Fruit fly (Drosophila melanogaster): Measurements from ENCODE around the gene CG14562.

The CG14562 gene

DNA sequence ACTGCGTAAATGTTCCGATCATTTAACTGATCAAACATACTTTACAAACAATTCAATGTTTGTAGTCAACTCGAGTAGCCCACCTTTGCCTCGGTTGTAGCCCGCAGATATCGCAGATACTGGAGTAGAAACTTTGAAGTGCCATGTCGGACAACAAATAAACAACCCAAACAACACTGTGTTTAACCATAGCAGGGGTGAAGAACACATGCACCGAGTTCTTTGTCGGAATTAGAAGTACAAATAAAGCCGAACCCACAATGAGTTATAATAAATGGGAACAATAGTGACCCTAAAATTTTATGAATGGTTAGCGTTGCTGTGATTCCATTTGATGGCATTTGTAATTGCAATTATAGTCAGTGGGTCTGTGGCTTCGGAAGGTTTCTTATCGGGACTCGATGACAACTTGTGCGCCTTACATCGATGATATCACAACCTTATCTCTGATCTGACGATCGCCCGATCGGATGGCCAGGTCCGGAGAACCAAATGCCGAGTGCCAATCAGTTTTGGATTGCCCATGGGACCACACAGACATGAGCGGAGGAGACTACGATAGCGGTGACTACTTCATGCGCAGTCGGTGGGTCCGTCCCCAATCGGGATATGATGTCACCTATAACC, 20.0 kb downstream of the CG14562 start, which contains the start of gene Chs2 (continued):
- TF ChIP-seq CG15479 (GFP tag; optimal IDR thresholded peaks at IDR 0.05), result peak; percentile 33
- TF ChIP-seq NK7.1 (GFP tag; optimal IDR thresholded peaks at IDR 0.05), result no peak
- TF ChIP-seq br (optimal IDR thresholded peaks at IDR 0.05), result no peak
- peak; percentile 29; the same call in 1 of the 2 replicates for TF ChIP-seq onecut (GFP tag; IDR thresholded peaks at IDR 0.05)
- TF ChIP-seq NC2β (GFP tag; optimal IDR thresholded peaks at IDR 0.05), result peak; percentile 3
- TF ChIP-seq otp (GFP tag; IDR thresholded peaks at IDR 0.05), result no peak
- no peak for TF ChIP-seq CTCF (GFP tag; optimal IDR thresholded peaks at IDR 0.05)
- no peak for TF ChIP-seq dm (GFP tag; optimal IDR thresholded peaks at IDR 0.05)
- TF ChIP-seq CG10274 (GFP tag; optimal IDR thresholded peaks at IDR 0.05), result no peak
- TF ChIP-seq al (GFP tag; IDR thresholded peaks at IDR 0.05), result no peak
- no peak for TF ChIP-seq ato (GFP tag; IDR thresholded peaks at IDR 0.05; ENCODE audit: partially characterized antibody)
- TF ChIP-seq dmrt99B (tag; optimal IDR thresholded peaks at IDR 0.05), result peak; percentile 2
- no peak for TF ChIP-seq Nf-YC (tag; optimal IDR thresholded peaks at IDR 0.05)
- no peak for TF ChIP-seq CG4360 (GFP tag; IDR thresholded peaks at IDR 0.05)
- TF ChIP-seq hb (GFP tag; IDR thresholded peaks at IDR 0.05; ENCODE audit: partially characterized antibody), result no peak
- peak; percentile 40 for TF ChIP-seq Side (GFP tag; optimal IDR thresholded peaks at IDR 0.05)
- TF ChIP-seq Hr51 (GFP tag; optimal IDR thresholded peaks at IDR 0.05), result no peak
- TF ChIP-seq CG2120 (GFP tag; optimal IDR thresholded peaks at IDR 0.05), result no peak
- TF ChIP-seq ERR (GFP tag; optimal IDR thresholded peaks at IDR 0.05), result no peak
- peak; percentile 47 for TF ChIP-seq CG8359 (GFP tag; optimal IDR thresholded peaks at IDR 0.05; ENCODE audit: borderline replicate concordance)
- no peak for TF ChIP-seq Doc3 (GFP tag; IDR thresholded peaks at IDR 0.05; ENCODE audit: partially characterized antibody)
- peak; percentile 65 for TF ChIP-seq gsb-n (tag; optimal IDR thresholded peaks at IDR 0.05)
- TF ChIP-seq CG3838 (GFP tag; optimal IDR thresholded peaks at IDR 0.05), result peak; percentile 25
- TF ChIP-seq tll (GFP tag; optimal IDR thresholded peaks at IDR 0.05), result peak in 1 of 2 experiments; percentile 70
- TF ChIP-seq Max (GFP tag; optimal IDR thresholded peaks at IDR 0.05), result no peak
- TF ChIP-seq pfk (GFP tag; optimal IDR thresholded peaks at IDR 0.05), result peak; percentile 16
- no peak for TF ChIP-seq BtbVII (GFP tag; optimal IDR thresholded peaks at IDR 0.05)
- TF ChIP-seq CG10321 (GFP tag; IDR thresholded peaks at IDR 0.05), result no peak
- TF ChIP-seq CG12219 (GFP tag; optimal IDR thresholded peaks at IDR 0.05), result peak; percentile 14
- TF ChIP-seq CrebB (tag; optimal IDR thresholded peaks at IDR 0.05), result peak; percentile 22
- TF ChIP-seq ken (GFP tag; IDR thresholded peaks at IDR 0.05), result 0 out of 3 replicates have a peak, but pooled peaks have one; percentile 26
- TF ChIP-seq CG12236 (GFP tag; optimal IDR thresholded peaks at IDR 0.05), result no peak
- peak; percentile 48 for TF ChIP-seq CG3407 (GFP tag; optimal IDR thresholded peaks at IDR 0.05)
- peak; percentile 59 for TF ChIP-seq CG14710 (tag; optimal IDR thresholded peaks at IDR 0.05)
- TF ChIP-seq amos (GFP tag; IDR thresholded peaks at IDR 0.05; ENCODE audit: partially characterized antibody), result no peak
- TF ChIP-seq dpn (GFP tag; optimal IDR thresholded peaks at IDR 0.05), result no peak
- TF ChIP-seq sc (optimal IDR thresholded peaks at IDR 0.05), result no peak
- TF ChIP-seq sc (GFP tag; optimal IDR thresholded peaks at IDR 0.05), result peak; percentile 37
- no peak for TF ChIP-seq cato (GFP tag; optimal IDR thresholded peaks at IDR 0.05; ENCODE audit: borderline replicate concordance)
- peak; percentile 76 for TF ChIP-seq Deaf1 (tag; optimal IDR thresholded peaks at IDR 0.05)
- no peak for TF ChIP-seq CG4820 (GFP tag; optimal IDR thresholded peaks at IDR 0.05)
- peak; percentile 58 for TF ChIP-seq CG2712 (tag; optimal IDR thresholded peaks at IDR 0.05)

Data from whole organism, embryonic.